Worm (Caenorhabditis elegans) whole organism, early embryonic: Measurements from ENCODE around the gene spe-49.
A peak's percentile ranks its signal among the peaks of the same experiment; 100 is the strongest.

ENCODE experiments used
- B0310.2 ChIP-seq: sonication (generic microtip); optimal IDR thresholded peaks from 2 replicates; lab custom pipeline; 2016; ENCODE audit warnings: mild to moderate bottlenecking, missing genetic modification characterization, missing compliant biosample characterization
- F13C5.2 ChIP-seq: sonication (generic microtip); optimal IDR thresholded peaks from 2 replicates; lab custom pipeline; 2017; ENCODE audit warnings: mild to moderate bottlenecking, missing genetic modification characterization, inconsistent platforms, missing compliant biosample characterization
- aly-1 ChIP-seq: sonication (generic microtip); optimal IDR thresholded peaks from 2 replicates; lab custom pipeline; 2016; ENCODE audit warnings: missing genetic modification characterization, missing compliant biosample characterization
- ama-1 ChIP-seq: fragments of 150-350 bp; optimal IDR thresholded peaks from 2 replicates; lab custom pipeline; 2014
- ceh-13 ChIP-seq: fragments of 200-800 bp; sonication (Bioruptor generic); optimal IDR thresholded peaks from 2 replicates; lab custom pipeline; 2018; ENCODE audit warnings: mild to moderate bottlenecking, missing genetic modification characterization, missing compliant biosample characterization
- ceh-36 ChIP-seq: sonication (generic microtip); optimal IDR thresholded peaks from 2 replicates; lab custom pipeline; 2016; ENCODE audit warnings: missing genetic modification characterization, inconsistent platforms, missing compliant biosample characterization
- ets-7 ChIP-seq: sonication (generic microtip); optimal IDR thresholded peaks from 2 replicates; lab custom pipeline; 2016; ENCODE audit warnings: missing genotype, missing genetic modification characterization, missing compliant biosample characterization
- flt-1 ChIP-seq: fragments of 200-800 bp; sonication (Bioruptor generic); IDR thresholded peaks from 2 replicates; pipeline ENCODE4 v1.3.6; 2022; ENCODE audit warnings: missing genetic modification characterization, missing compliant biosample characterization
- hmbx-1 ChIP-seq: sonication (generic microtip); optimal IDR thresholded peaks from 2 replicates; lab custom pipeline; 2016; ENCODE audit warnings: mild to moderate bottlenecking, missing genetic modification characterization, missing compliant biosample characterization
- hmg-4 ChIP-seq: fragments of 200-800 bp; sonication (Bioruptor generic); optimal IDR thresholded peaks from 2 replicates; lab custom pipeline; 2018; ENCODE audit warnings: mild to moderate bottlenecking, missing genetic modification characterization, missing compliant biosample characterization
- hnd-1 ChIP-seq: sonication (generic microtip); optimal IDR thresholded peaks from 2 replicates; lab custom pipeline; 2016; ENCODE audit warnings: missing genetic modification characterization, missing compliant biosample characterization
- pes-1 ChIP-seq: fragments of 200-800 bp; sonication (Bioruptor generic); IDR thresholded peaks from 2 replicates; pipeline ENCODE4 v1.3.6; 2022; ENCODE audit warnings: missing genetic modification reagents, missing genetic modification characterization, missing compliant biosample characterization
- scrt-1 ChIP-seq: fragments of 200-800 bp; sonication (Bioruptor generic); IDR thresholded peaks from 2 replicates; pipeline ENCODE4 v1.3.6; 2022; ENCODE audit warnings: missing genetic modification characterization, missing compliant biosample characterization
- sea-1 ChIP-seq: fragments of 200-800 bp; sonication (Bioruptor generic); conservative IDR thresholded peaks from 2 replicates; pipeline ENCODE4 v1.3.6; 2022; ENCODE audit warnings: missing genetic modification characterization, missing compliant biosample characterization
- tbx-11 ChIP-seq: fragments of 200-800 bp; sonication (Bioruptor generic); IDR thresholded peaks from 2 replicates; pipeline ENCODE4 v1.3.6; 2022; ENCODE audit warnings: missing genetic modification characterization, missing compliant biosample characterization
- tbx-37 ChIP-seq: fragments of 200-800 bp; sonication (Bioruptor generic); conservative IDR thresholded peaks from 2 replicates; pipeline ENCODE4 v1.3.6; 2022; ENCODE audit warnings: missing genetic modification reagents, missing genetic modification characterization, missing compliant biosample characterization
- tra-4 ChIP-seq: sonication (generic microtip); optimal IDR thresholded peaks from 2 replicates; lab custom pipeline; 2017; ENCODE audit warnings: missing genetic modification characterization, missing compliant biosample characterization

The spe-49 gene

DNA sequence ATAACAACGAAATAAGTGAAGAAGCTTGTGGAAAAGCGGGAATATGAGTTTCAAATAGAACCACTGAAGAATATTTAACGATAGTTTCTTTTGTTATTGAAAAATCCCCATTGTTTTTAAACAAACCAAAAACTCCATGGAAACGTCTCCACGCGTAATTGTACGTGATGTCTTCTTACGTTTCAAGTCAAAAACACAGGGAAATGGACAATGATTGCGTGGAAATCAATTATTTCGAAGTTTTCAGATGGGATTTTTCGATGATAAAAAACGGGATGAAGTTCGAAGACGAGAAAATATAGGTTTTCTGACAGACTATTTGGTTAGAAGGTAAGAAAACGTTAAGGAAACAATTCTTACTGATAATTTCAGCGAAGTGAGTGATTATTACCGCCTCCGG lies at the start of gene spe-49, which contains the start of gene K12B6.4:
spe-49 (plus strand) TSS at position 185 of the 400 bp plus-strand sequence.
K12B6.4 (minus strand) TSS at position 101 of the 400 bp plus-strand sequence.
- no peak for TF ChIP-seq hmbx-1
- no peak for TF ChIP-seq B0310.2 (tag; lab: Kevin White, UChicago)
- no peak for TF ChIP-seq ama-1 (lab: Kevin White, UChicago)
- TF ChIP-seq flt-1 (GFP tag; lab: Robert Waterston, UW), result no peak
- no peak for TF ChIP-seq sea-1
- no peak for TF ChIP-seq tbx-37 (GFP tag; lab: Robert Waterston, UW)
- TF ChIP-seq tbx-11 (GFP tag; lab: Robert Waterston, UW), result no peak

ce11 chrV:6231902-6232340 lies 49.2 kb upstream of the spe-49 start:
- TF ChIP-seq tbx-37 (GFP tag; lab: Robert Waterston, UW) (no peak), hmbx-1 (no peak), ama-1 (lab: Kevin White, UChicago) (no peak), sea-1 (no peak), ets-7 (tag; lab: Kevin White, UChicago) (no peak), tbx-11 (GFP tag; lab: Robert Waterston, UW) (no peak), tra-4 (tag; lab: Kevin White, UChicago) (no peak), B0310.2 (tag; lab: Kevin White, UChicago) (no peak), F13C5.2 (tag; lab: Kevin White, UChicago) (no peak), hnd-1 (tag; lab: Kevin White, UChicago) (no peak), ceh-36 (tag; lab: Kevin White, UChicago) (no peak), pes-1 (GFP tag; lab: Robert Waterston, UW) (no peak), hmg-4 (no peak), scrt-1 (GFP tag; lab: Robert Waterston, UW) (no peak), flt-1 (GFP tag; lab: Robert Waterston, UW) (no peak), aly-1 (no peak)

ce11 chrV:6232886-6233285 lies 48.3 kb upstream of the spe-49 start:
- no peak for TF ChIP-seq flt-1 (GFP tag; lab: Robert Waterston, UW)
- TF ChIP-seq pes-1 (GFP tag; lab: Robert Waterston, UW), result no peak
- no peak for TF ChIP-seq F13C5.2 (tag; lab: Kevin White, UChicago)
- TF ChIP-seq aly-1, result no peak
- no peak for TF ChIP-seq B0310.2 (tag; lab: Kevin White, UChicago)
- TF ChIP-seq scrt-1 (GFP tag; lab: Robert Waterston, UW), result no peak
- TF ChIP-seq hmbx-1, result no peak
- no peak for TF ChIP-seq tra-4 (tag; lab: Kevin White, UChicago)
- TF ChIP-seq ceh-36 (tag; lab: Kevin White, UChicago), result no peak
- TF ChIP-seq hmg-4, result no peak
- TF ChIP-seq tbx-11 (GFP tag; lab: Robert Waterston, UW), result no peak
- no peak for TF ChIP-seq ceh-13
- TF ChIP-seq ets-7 (tag; lab: Kevin White, UChicago), result no peak
- no peak for TF ChIP-seq tbx-37 (GFP tag; lab: Robert Waterston, UW)
- TF ChIP-seq sea-1, result no peak
- TF ChIP-seq ama-1 (lab: Kevin White, UChicago), result no peak
- TF ChIP-seq hnd-1 (tag; lab: Kevin White, UChicago), result no peak

DNA sequence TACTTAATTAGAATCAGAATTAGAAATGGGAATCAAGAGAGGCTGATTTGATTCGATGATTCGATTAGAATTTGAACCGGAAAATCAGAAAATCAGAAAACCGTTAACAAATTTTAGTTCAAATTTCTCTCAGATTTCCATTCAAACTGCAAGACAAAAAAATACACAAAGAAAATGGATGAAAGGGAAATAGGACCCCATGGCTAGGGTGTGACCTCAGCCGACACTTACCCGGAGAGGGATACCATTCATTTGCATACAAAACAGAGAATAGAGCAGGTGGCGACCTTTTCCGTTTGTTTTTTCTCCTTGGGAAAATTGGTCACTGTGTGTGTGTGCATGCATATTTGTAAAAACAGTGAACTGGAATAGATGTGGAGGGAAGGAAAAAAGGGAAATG lies 47.2 kb upstream of the spe-49 start:
- peak; percentile 17 for TF ChIP-seq hmg-4
- 0 out of 2 replicates have a peak, but pooled peaks have one; percentile 18 for TF ChIP-seq tbx-37 (GFP tag; lab: Robert Waterston, UW)
- TF ChIP-seq ceh-13, result no peak
- no peak for TF ChIP-seq B0310.2 (tag; lab: Kevin White, UChicago)
- TF ChIP-seq pes-1 (GFP tag; lab: Robert Waterston, UW), result no peak
- no peak for TF ChIP-seq F13C5.2 (tag; lab: Kevin White, UChicago)
- TF ChIP-seq ets-7 (tag; lab: Kevin White, UChicago), result no peak
- TF ChIP-seq sea-1, result no peak
- no peak for TF ChIP-seq ceh-36 (tag; lab: Kevin White, UChicago)
- no peak for TF ChIP-seq ama-1 (lab: Kevin White, UChicago)

- TF ChIP-seq tbx-11 (GFP tag; lab: Robert Waterston, UW) (no peak), sea-1 (no peak), aly-1 (no peak)
Measured at ce11 chrV:6234876-6235275, 46.3 kb upstream of the spe-49 start, which contains the start of gene K08B12.3. K08B12.3 (plus strand) TSS chrV:6235176.

ce11 chrV:6238347-6238746 lies 42.8 kb upstream of the spe-49 start:
- TF ChIP-seq ceh-13 (no peak), F13C5.2 (tag; lab: Kevin White, UChicago) (no peak), sea-1 (no peak), hmbx-1 (no peak)

DNA sequence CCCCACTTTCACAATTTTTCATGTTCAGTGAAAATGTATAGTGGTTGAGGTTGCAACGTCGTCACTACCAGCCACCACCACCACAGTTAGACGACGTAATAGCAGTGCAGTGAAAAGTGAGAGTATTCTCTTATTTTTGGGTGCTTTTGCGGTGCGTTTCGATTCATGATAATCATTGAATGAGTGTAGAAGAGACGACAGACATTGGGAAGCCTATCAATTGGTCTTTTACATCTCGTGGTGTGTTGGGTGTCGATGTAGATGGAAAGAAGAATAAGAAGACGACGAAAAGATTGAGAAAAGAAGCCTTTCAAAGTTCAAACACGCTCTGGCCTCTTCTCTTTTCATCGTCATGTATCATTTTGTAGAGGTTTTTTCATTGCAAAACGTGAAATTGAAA lies 41.3 kb upstream of the spe-49 start:
- TF ChIP-seq tra-4 (tag; lab: Kevin White, UChicago) (no peak), tbx-11 (GFP tag; lab: Robert Waterston, UW) (no peak), hnd-1 (tag; lab: Kevin White, UChicago) (no peak), flt-1 (GFP tag; lab: Robert Waterston, UW) (no peak), ets-7 (tag; lab: Kevin White, UChicago) (no peak), ceh-13 (no peak), scrt-1 (GFP tag; lab: Robert Waterston, UW) (no peak), ama-1 (lab: Kevin White, UChicago) (no peak)

DNA sequence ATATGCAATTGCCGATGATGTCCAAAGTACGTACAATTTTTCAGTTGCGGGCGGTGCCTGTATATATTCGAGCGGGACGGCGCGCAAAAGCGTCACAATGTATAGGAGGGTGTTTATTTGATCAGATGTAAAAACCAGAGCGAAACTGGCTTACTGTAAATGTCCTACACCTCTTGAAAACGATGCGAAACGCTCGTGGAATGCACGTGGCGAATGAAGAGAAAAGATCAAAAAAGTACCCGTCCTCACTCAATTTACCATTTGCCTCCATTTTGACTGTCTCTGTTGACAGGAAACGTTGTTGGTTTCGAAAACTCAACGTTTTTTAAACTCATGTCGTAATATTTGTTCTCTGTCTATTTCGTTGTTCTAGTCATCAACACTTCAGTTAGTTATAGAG lies 40.4 kb upstream of the spe-49 start:
- TF ChIP-seq B0310.2 (tag; lab: Kevin White, UChicago) (no peak), ceh-36 (tag; lab: Kevin White, UChicago) (no peak), ets-7 (tag; lab: Kevin White, UChicago) (no peak), sea-1 (no peak), scrt-1 (GFP tag; lab: Robert Waterston, UW) (no peak), tra-4 (tag; lab: Kevin White, UChicago) (no peak)
